Fruit fly (Drosophila melanogaster) whole organism, embryonic: ENCODE data around the gene CG34348.

Experiments
- CG2202 ChIP-seq: fragments of 200-800 bp; sonication (Bioruptor generic); optimal IDR thresholded peaks from 2 replicates; lab custom pipeline; 2018; ENCODE audit warnings: missing biosample characterization, mild to moderate bottlenecking, missing genetic modification characterization
- chm ChIP-seq: fragments of 200-800 bp; sonication (Bioruptor generic); IDR thresholded peaks from 2 replicates; pipeline ENCODE4 v1.3.6; 2022; ENCODE audit warnings: missing biosample characterization, missing genetic modification characterization
- fu2 ChIP-seq: fragments of 200-800 bp; sonication (Bioruptor generic); optimal IDR thresholded peaks from 2 replicates; lab custom pipeline; 2016; ENCODE audit warnings: missing biosample characterization, missing genetic modification characterization
- oc ChIP-seq: fragments of 200-800 bp; sonication (Bioruptor generic); optimal IDR thresholded peaks from 2 replicates; lab custom pipeline; 2018; ENCODE audit warnings: missing biosample characterization, mild to moderate bottlenecking, missing genetic modification characterization, moderate library complexity
- pan ChIP-seq, 4 experiments: fragments of >200 bp in 3 of 4; fragments of 200-800 bp in 1 of 4; sonication (Bioruptor generic) in 1 of 4; optimal IDR thresholded peaks in 3 of 4; IDR thresholded peaks in 1 of 4; 2 replicates each; pipeline versions ENCODE4 v1.3.6 to Lab custom; 2017 to 2022; ENCODE audit warnings: missing biosample characterization in 2 of 4, missing genetic modification characterization in 2 of 4, mixed read lengths in 1 of 4
- yki ChIP-seq: fragments of >200 bp; optimal IDR thresholded peaks from 3 replicates; lab custom pipeline; 2018

- TF ChIP-seq fu2 (GFP tag; lab: Kevin White, UChicago): no peak
- TF ChIP-seq yki: no peak
- no peak for TF ChIP-seq pan (optimal IDR thresholded peaks at IDR 0.05; lab: Kevin White, UChicago)
- TF ChIP-seq pan (GFP tag; optimal IDR thresholded peaks at IDR 0.05 in 1 of 2, IDR thresholded peaks at IDR 0.05 in 1 of 2): no peak
- no peak for TF ChIP-seq oc (tag; lab: Kevin White, UChicago)
- no peak for TF ChIP-seq chm
- TF ChIP-seq CG2202 (tag; lab: Kevin White, UChicago): no peak
Observed at dm6 chrX:11374320-11374719, 34.6 kb downstream of the CG34348 start.
